Worm (Caenorhabditis elegans) whole organism, late embryonic: ENCODE data around the gene H41C03.2.

Experiments used
- C08G9.2 ChIP-seq: sonication (generic microtip); optimal IDR thresholded peaks from 2 replicates; lab custom pipeline; 2016; ENCODE audit warnings: mild to moderate bottlenecking, missing genetic modification characterization, moderate library complexity, missing compliant biosample characterization
- T23F11.4 ChIP-seq: fragments of 200-800 bp; sonication (Bioruptor generic); optimal IDR thresholded peaks from 2 replicates; lab custom pipeline; 2018; ENCODE audit warnings: mild to moderate bottlenecking, missing genetic modification characterization, missing compliant biosample characterization
- ama-1 ChIP-seq: fragments of 150-350 bp; optimal IDR thresholded peaks from 2 replicates; lab custom pipeline; 2014
- ceh-2 ChIP-seq: sonication (generic microtip); optimal IDR thresholded peaks from 2 replicates; lab custom pipeline; 2016; ENCODE audit warnings: missing genotype, missing genetic modification characterization, missing compliant biosample characterization
- ceh-30 ChIP-seq: fragments of 150-350 bp; optimal IDR thresholded peaks from 2 replicates; lab custom pipeline; 2014; ENCODE audit warnings: missing biosample characterization, missing genetic modification characterization
- ceh-31 ChIP-seq: sonication (generic microtip); optimal IDR thresholded peaks from 2 replicates; lab custom pipeline; 2016; ENCODE audit warnings: missing genetic modification characterization, missing compliant biosample characterization
- ceh-48 ChIP-seq: sonication (generic microtip); optimal IDR thresholded peaks from 2 replicates; lab custom pipeline; 2016; ENCODE audit warnings: missing genetic modification characterization, inconsistent platforms, missing compliant biosample characterization
- ceh-6 ChIP-seq: fragments of 200-800 bp; sonication (Bioruptor generic); optimal IDR thresholded peaks from 2 replicates; lab custom pipeline; 2018; ENCODE audit warnings: mild to moderate bottlenecking, missing genetic modification characterization, missing compliant biosample characterization
- ceh-9 ChIP-seq: sonication (generic microtip); optimal IDR thresholded peaks from 2 replicates; lab custom pipeline; 2016; ENCODE audit warnings: mild to moderate bottlenecking, missing genetic modification characterization, inconsistent platforms, missing compliant biosample characterization
- che-1 ChIP-seq: sonication (generic microtip); optimal IDR thresholded peaks from 2 replicates; lab custom pipeline; 2016; ENCODE audit warnings: mild to moderate bottlenecking, missing genetic modification characterization, missing compliant biosample characterization
- dmd-4 ChIP-seq: sonication (generic microtip); optimal IDR thresholded peaks from 2 replicates; lab custom pipeline; 2016; ENCODE audit warnings: borderline replicate concordance, missing genetic modification characterization, missing compliant biosample characterization
- dve-1 ChIP-seq: sonication (generic microtip); optimal IDR thresholded peaks from 2 replicates; lab custom pipeline; 2017; ENCODE audit warnings: antibody characterized with exemption, mild to moderate bottlenecking, missing genetic modification characterization, missing compliant biosample characterization
- elt-2 ChIP-seq: sonication (generic microtip); optimal IDR thresholded peaks from 2 replicates; lab custom pipeline; 2016; ENCODE audit warnings: missing genetic modification reagents, missing genetic modification characterization, missing compliant biosample characterization
- fkh-10 ChIP-seq: fragments of 150-350 bp; optimal IDR thresholded peaks from 2 replicates; lab custom pipeline; 2014; ENCODE audit warnings: missing biosample characterization, missing genetic modification reagents, missing genetic modification characterization
- fkh-6 ChIP-seq: sonication (generic microtip); optimal IDR thresholded peaks from 2 replicates; lab custom pipeline; 2016; ENCODE audit warnings: missing genetic modification characterization, missing compliant biosample characterization
- gmeb-2 ChIP-seq: sonication (generic microtip); optimal IDR thresholded peaks from 2 replicates; lab custom pipeline; 2016; ENCODE audit warnings: missing genetic modification characterization, inconsistent platforms, missing compliant biosample characterization
- lim-6 ChIP-seq: sonication (generic microtip); optimal IDR thresholded peaks from 2 replicates; lab custom pipeline; 2016; ENCODE audit warnings: missing genetic modification characterization, missing compliant biosample characterization
- lin-11 ChIP-seq: fragments of 200-800 bp; sonication (Bioruptor generic); optimal IDR thresholded peaks from 2 replicates; lab custom pipeline; 2018; ENCODE audit warnings: mild to moderate bottlenecking, missing genetic modification characterization, missing compliant biosample characterization
- mec-3 ChIP-seq: sonication (generic microtip); optimal IDR thresholded peaks from 2 replicates; lab custom pipeline; 2016; ENCODE audit warnings: borderline replicate concordance, missing genetic modification characterization, missing compliant biosample characterization
- nhr-11 ChIP-seq: fragments of 150-350 bp; optimal IDR thresholded peaks from 2 replicates; lab custom pipeline; 2014; ENCODE audit warnings: missing biosample characterization, missing genetic modification characterization
- nhr-232 ChIP-seq: sonication (generic microtip); optimal IDR thresholded peaks from 2 replicates; lab custom pipeline; 2016; ENCODE audit warnings: missing genetic modification characterization, missing compliant biosample characterization
- odd-2 ChIP-seq: sonication (generic microtip); optimal IDR thresholded peaks from 2 replicates; lab custom pipeline; 2017; ENCODE audit warnings: antibody characterized with exemption, mild to moderate bottlenecking, missing genetic modification characterization, missing compliant biosample characterization
- pag-3 ChIP-seq: sonication (generic microtip); optimal IDR thresholded peaks from 2 replicates; lab custom pipeline; 2016; ENCODE audit warnings: missing compliant biosample characterization, missing genetic modification characterization, borderline replicate concordance
- pat-9 ChIP-seq: fragments of 200-800 bp; sonication (Bioruptor generic); optimal IDR thresholded peaks from 2 replicates; lab custom pipeline; 2018; ENCODE audit warnings: mild to moderate bottlenecking, missing genetic modification characterization, moderate library complexity, missing compliant biosample characterization
- pha-2 ChIP-seq: sonication (generic microtip); optimal IDR thresholded peaks from 2 replicates; lab custom pipeline; 2017; ENCODE audit warnings: mild to moderate bottlenecking, missing genetic modification characterization, missing compliant biosample characterization
- pha-4 ChIP-seq: fragments of 150-350 bp; optimal IDR thresholded peaks from 2 replicates; lab custom pipeline; 2018; ENCODE audit warnings: missing biosample characterization, missing genetic modification reagents, missing genetic modification characterization
- pqm-1 ChIP-seq: sonication (generic microtip); optimal IDR thresholded peaks from 2 replicates; lab custom pipeline; 2016; ENCODE audit warnings: missing genetic modification characterization, missing compliant biosample characterization
- pros-1 ChIP-seq: fragments of 150-350 bp; optimal IDR thresholded peaks from 2 replicates; lab custom pipeline; 2014; ENCODE audit warnings: missing biosample characterization, missing genetic modification reagents, missing genetic modification characterization
- ref-2 ChIP-seq: sonication (generic microtip); optimal IDR thresholded peaks from 2 replicates; lab custom pipeline; 2016; ENCODE audit warnings: missing genetic modification characterization, missing compliant biosample characterization
- sdc-2 ChIP-seq: sonication (generic microtip); optimal IDR thresholded peaks from 2 replicates; lab custom pipeline; 2016; ENCODE audit warnings: missing genotype, missing genetic modification characterization, missing compliant biosample characterization
- sox-4 ChIP-seq: sonication (generic microtip); optimal IDR thresholded peaks from 2 replicates; lab custom pipeline; 2017; ENCODE audit warnings: mild to moderate bottlenecking, missing genetic modification characterization, inconsistent platforms, missing compliant biosample characterization
- unc-3 ChIP-seq, 2 experiments: fragments of 200-800 bp in 1 of 2; sonication (Bioruptor generic) in 1 of 2; sonication (generic microtip) in 1 of 2; conservative IDR thresholded peaks in 1 of 2; optimal IDR thresholded peaks in 1 of 2; 2 replicates each; pipeline versions ENCODE4 v1.3.6 to Lab custom; 2016 to 2022; ENCODE audit warnings: missing compliant biosample characterization in 2 of 2, missing genetic modification characterization in 2 of 2, missing genetic modification reagents in 1 of 2
- unc-42 ChIP-seq: sonication (generic microtip); optimal IDR thresholded peaks from 2 replicates; lab custom pipeline; 2016; ENCODE audit warnings: missing genotype, missing genetic modification characterization, missing compliant biosample characterization
- unc-55 ChIP-seq: sonication (generic microtip); optimal IDR thresholded peaks from 2 replicates; lab custom pipeline; 2017; ENCODE audit warnings: missing biosample characterization, missing genetic modification reagents, missing genetic modification characterization
- unc-86 ChIP-seq: sonication (generic microtip); optimal IDR thresholded peaks from 2 replicates; lab custom pipeline; 2016; ENCODE audit warnings: missing genetic modification characterization, missing compliant biosample characterization
- zip-5 ChIP-seq: sonication (generic microtip); optimal IDR thresholded peaks from 2 replicates; lab custom pipeline; 2016; ENCODE audit warnings: missing genetic modification characterization, missing compliant biosample characterization
- ztf-16 ChIP-seq: sonication (generic microtip); optimal IDR thresholded peaks from 2 replicates; lab custom pipeline; 2017; ENCODE audit warnings: missing genetic modification characterization, missing compliant biosample characterization

Gene H41C03.2

ce11 chrII:5860621-5861020, 8.7 kb upstream of the H41C03.2 start:
- TF ChIP-seq ceh-31 (peak; percentile 41), pag-3 (tag; lab: Kevin White, UChicago) (no peak), fkh-10 (GFP tag; lab: Kevin White, UChicago) (no peak), unc-42 (tag; lab: Kevin White, UChicago) (peak; percentile 5)

ce11 chrII:5858322-5858721, 6.4 kb upstream of the H41C03.2 start, which contains the start of gene F55C12.4:
Gene F55C12.4, minus strand, starts transcription at chrII:5858422.
- TF ChIP-seq pha-2 (tag; lab: Kevin White, UChicago): no peak
- no peak for TF ChIP-seq ceh-48 (tag; lab: Kevin White, UChicago)

- TF ChIP-seq gmeb-2 (tag; lab: Kevin White, UChicago): no peak
- TF ChIP-seq sdc-2 (tag; lab: Kevin White, UChicago): no peak
- no peak for TF ChIP-seq dve-1 (tag; lab: Kevin White, UChicago)
- no peak for TF ChIP-seq nhr-232 (tag; lab: Kevin White, UChicago)
- TF ChIP-seq ceh-30 (tag; lab: Kevin White, UChicago): no peak
- no peak for TF ChIP-seq pat-9 (tag; lab: Kevin White, UChicago)
- TF ChIP-seq ref-2 (tag; lab: Kevin White, UChicago): no peak
- TF ChIP-seq ceh-48 (tag; lab: Kevin White, UChicago): no peak
Observed at ce11 chrII:5854122-5854521, 2.2 kb upstream of the H41C03.2 start, which contains the start of gene H41C03.1. Gene H41C03.1, plus strand, starts transcription at chrII:5854422.

ce11 chrII:5853261-5853660, 1.4 kb upstream of the H41C03.2 start:
- TF ChIP-seq lin-11 (tag; lab: Kevin White, UChicago): no peak
- no peak for TF ChIP-seq T23F11.4 (GFP tag; lab: Kevin White, UChicago)
- no peak for TF ChIP-seq che-1 (tag; lab: Kevin White, UChicago)
- no peak for TF ChIP-seq C08G9.2 (tag; lab: Kevin White, UChicago)
- no peak for TF ChIP-seq lim-6

- no peak for TF ChIP-seq dve-1 (tag; lab: Kevin White, UChicago)
- peak; percentile 58 for TF ChIP-seq elt-2
- no peak for TF ChIP-seq mec-3 (tag; lab: Kevin White, UChicago)
- TF ChIP-seq pha-4 (tag; lab: Kevin White, UChicago): no peak
Observed at ce11 chrII:5846181-5846580, 5.7 kb downstream of the H41C03.2 start.

- TF ChIP-seq unc-86 (no peak), che-1 (tag; lab: Kevin White, UChicago) (no peak), zip-5 (tag; lab: Kevin White, UChicago) (no peak), pqm-1 (tag; lab: Kevin White, UChicago) (no peak), ceh-9 (tag; lab: Kevin White, UChicago) (no peak), ceh-6 (GFP tag; lab: Kevin White, UChicago) (no peak)
Observed at ce11 chrII:5845441-5845840, 6.5 kb downstream of the H41C03.2 start, which contains the start of the genes ZK1248.17 and H41C03.3. Gene ZK1248.17, minus strand, starts transcription at chrII:5845541. Gene H41C03.3, plus strand, starts transcription at chrII:5845777.

- TF ChIP-seq ceh-31: peak; percentile 95
- TF ChIP-seq odd-2 (tag; lab: Kevin White, UChicago): no peak
- TF ChIP-seq ceh-30 (tag; lab: Kevin White, UChicago): peak; percentile 79
- no peak for TF ChIP-seq pha-4 (tag; lab: Kevin White, UChicago)
- peak; percentile 83 for TF ChIP-seq pat-9 (tag; lab: Kevin White, UChicago)
- TF ChIP-seq sox-4 (tag; lab: Kevin White, UChicago): peak; percentile 81
- peak; percentile 82 for TF ChIP-seq ceh-2 (tag; lab: Kevin White, UChicago)
- peak; percentile 63 for TF ChIP-seq lin-11 (tag; lab: Kevin White, UChicago)
- TF ChIP-seq pros-1: peak; percentile 87
- TF ChIP-seq ztf-16 (tag; lab: Kevin White, UChicago): peak; percentile 83
- peak; percentile 46 for TF ChIP-seq nhr-232 (tag; lab: Kevin White, UChicago)
- TF ChIP-seq unc-3 (GFP tag; conservative IDR thresholded peaks at IDR 0.05; lab: Robert Waterston, UW): peak; percentile 53; the same call in 1 of the 2 replicates
- TF ChIP-seq unc-3 (tag; optimal IDR thresholded peaks at IDR 0.05; lab: Kevin White, UChicago): peak; percentile 85
- peak; percentile 66 for TF ChIP-seq dmd-4 (tag; lab: Kevin White, UChicago)
- peak; percentile 53 for TF ChIP-seq ceh-6 (GFP tag; lab: Kevin White, UChicago)
- peak; percentile 58 for TF ChIP-seq nhr-11
- TF ChIP-seq ref-2 (tag; lab: Kevin White, UChicago): peak; percentile 87
- peak; percentile 100 for TF ChIP-seq ama-1 (lab: Kevin White, UChicago)
- TF ChIP-seq gmeb-2 (tag; lab: Kevin White, UChicago): peak; percentile 55
- TF ChIP-seq fkh-6: peak; percentile 72
- TF ChIP-seq zip-5 (tag; lab: Kevin White, UChicago): peak; percentile 32
- TF ChIP-seq unc-86: peak; percentile 83
- peak; percentile 87 for TF ChIP-seq T23F11.4 (GFP tag; lab: Kevin White, UChicago)
- peak; percentile 79 for TF ChIP-seq unc-55 (GFP tag; lab: Kevin White, UChicago)
Observed at ce11 chrII:5844694-5845129, 7.2 kb downstream of the H41C03.2 start.
